Fruit fly (Drosophila melanogaster): Measurements from ENCODE around the gene CG17027.

Gene CG17027

dm6 chr3L:15952909-15953308 lies 27.0 kb upstream of the CG17027 start (continued):
- TF ChIP-seq CG6854 (GFP tag; optimal IDR thresholded peaks at IDR 0.05) (no peak), svp (GFP tag) (no peak), CG32006 (GFP tag; optimal IDR thresholded peaks at IDR 0.05) (no peak), CG4318 (GFP tag; optimal IDR thresholded peaks at IDR 0.05) (no peak), CG11294 (GFP tag; IDR thresholded peaks at IDR 0.05) (peak; percentile 15; the same call in 1 of the 2 replicates), CG11762 (GFP tag; optimal IDR thresholded peaks at IDR 0.05; ENCODE audit: insufficient read depth) (no peak), dac (GFP tag; optimal IDR thresholded peaks at IDR 0.05) (no peak), lz (GFP tag; optimal IDR thresholded peaks at IDR 0.05) (no peak), Smox (GFP tag; optimal IDR thresholded peaks at IDR 0.05) (no peak), Eip93F (GFP tag; optimal IDR thresholded peaks at IDR 0.05) (no peak), CG6808 (GFP tag; optimal IDR thresholded peaks at IDR 0.05) (no peak), OdsH (GFP tag; optimal IDR thresholded peaks at IDR 0.05) (no peak), Sox102F (GFP tag; optimal IDR thresholded peaks at IDR 0.05) (no peak)

dm6 chr3L:15953892-15954291 lies 26.0 kb upstream of the CG17027 start:
- TF ChIP-seq fkh (GFP tag; optimal IDR thresholded peaks at IDR 0.05) (peak; percentile 58), lz (GFP tag; optimal IDR thresholded peaks at IDR 0.05) (no peak)

dm6 chr3L:15954784-15955427 lies 25.0 kb upstream of the CG17027 start, which contains the start of the genes Pka-C3 and GXIVsPLA2:
Gene Pka-C3, minus strand, starts transcription at chr3L:15954797.
Gene GXIVsPLA2, plus strand, starts transcription at chr3L:15955096.
- TF ChIP-seq achi (GFP tag; optimal IDR thresholded peaks at IDR 0.05): peak; percentile 2
- no peak for TF ChIP-seq Smox (GFP tag; optimal IDR thresholded peaks at IDR 0.05)
- peak; percentile 7 for TF ChIP-seq esn (GFP tag; optimal IDR thresholded peaks at IDR 0.05)
- TF ChIP-seq ss (GFP tag; optimal IDR thresholded peaks at IDR 0.05): no peak
- TF ChIP-seq fkh (GFP tag; optimal IDR thresholded peaks at IDR 0.05): peak; percentile 23
- TF ChIP-seq CG10669 (GFP tag; optimal IDR thresholded peaks at IDR 0.05): no peak
- no peak for TF ChIP-seq CG11902 (GFP tag; optimal IDR thresholded peaks at IDR 0.05)
- no peak for TF ChIP-seq eg (GFP tag; IDR thresholded peaks at IDR 0.05)
- peak; percentile 60 for TF ChIP-seq Eip78C (GFP tag)
- no peak for TF ChIP-seq Hr4 (GFP tag; optimal IDR thresholded peaks at IDR 0.05)
- TF ChIP-seq pdm3 (GFP tag; optimal IDR thresholded peaks at IDR 0.05): no peak
- no peak for TF ChIP-seq Hr38 (GFP tag; optimal IDR thresholded peaks at IDR 0.05)

dm6 chr3L:15956448-15957010 lies 23.4 kb upstream of the CG17027 start, which contains the start of gene elgi:
Gene elgi, plus strand, starts transcription at chr3L:15956550.
- TF ChIP-seq CG4318 (GFP tag; optimal IDR thresholded peaks at IDR 0.05) (no peak), dac (GFP tag; optimal IDR thresholded peaks at IDR 0.05) (peak; percentile 17), dsx (GFP tag; optimal IDR thresholded peaks at IDR 0.05; ENCODE audit: poor library complexity, severe bottlenecking) (no peak), Met (GFP tag; optimal IDR thresholded peaks at IDR 0.05) (no peak), Lpt (GFP tag; optimal IDR thresholded peaks at IDR 0.05) (peak; percentile 36), acj6 (GFP tag; optimal IDR thresholded peaks at IDR 0.05) (peak; percentile 61), Gug (GFP tag; IDR thresholded peaks at IDR 0.05) (no peak), Hr4 (GFP tag; optimal IDR thresholded peaks at IDR 0.05) (no peak), CG6792 (GFP tag; optimal IDR thresholded peaks at IDR 0.05) (peak; percentile 39), Ets96B (tag; optimal IDR thresholded peaks at IDR 0.05) (peak; percentile 24), spab (GFP tag; optimal IDR thresholded peaks at IDR 0.05) (peak; percentile 5), Eip78C (GFP tag) (peak; percentile 76), CG3032 (tag; optimal IDR thresholded peaks at IDR 0.05) (peak; percentile 34), Sox15 (GFP tag; optimal IDR thresholded peaks at IDR 0.05) (peak; percentile 3), OdsH (GFP tag; optimal IDR thresholded peaks at IDR 0.05) (no peak), Ets21C (GFP tag; optimal IDR thresholded peaks at IDR 0.05) (peak; percentile 54), Smox (GFP tag; optimal IDR thresholded peaks at IDR 0.05) (peak; percentile 64), fkh (GFP tag; optimal IDR thresholded peaks at IDR 0.05) (peak; percentile 66), CG15336 (GFP tag; IDR thresholded peaks at IDR 0.05) (peak; percentile 41; the same call in 1 of the 2 replicates), Eip75B (GFP tag; optimal IDR thresholded peaks at IDR 0.05) (peak; percentile 68), vri (GFP tag; optimal IDR thresholded peaks at IDR 0.05) (peak; percentile 71), CG10631 (GFP tag; optimal IDR thresholded peaks at IDR 0.05) (peak; percentile 26), Eip93F (GFP tag; optimal IDR thresholded peaks at IDR 0.05) (no peak), cyc (GFP tag; optimal IDR thresholded peaks at IDR 0.05) (peak; percentile 66), CG16779 (tag; optimal IDR thresholded peaks at IDR 0.05) (no peak), CG6163 (GFP tag; IDR thresholded peaks at IDR 0.05) (peak; percentile 10; the same call in 1 of the 3 replicates), CG8119 (GFP tag; IDR thresholded peaks at IDR 0.05) (no peak), CG3919 (GFP tag; optimal IDR thresholded peaks at IDR 0.05) (peak; percentile 76)

All from whole organism, prepupa.